Worm (Caenorhabditis elegans) whole organism, midembryonic: Measurements from ENCODE around the gene C31H1.1.

Experiments
- T22C8.4 ChIP-seq: fragments of 200-800 bp; sonication (Bioruptor generic); IDR thresholded peaks from 2 replicates; pipeline ENCODE4 v1.3.6; 2022; ENCODE audit warnings: missing genetic modification characterization, missing compliant biosample characterization
- cog-1 ChIP-seq: sonication (generic microtip); optimal IDR thresholded peaks from 2 replicates; lab custom pipeline; 2016; ENCODE audit warnings: missing genetic modification characterization, missing compliant biosample characterization
- flt-1 ChIP-seq: fragments of 200-800 bp; sonication (Bioruptor generic); IDR thresholded peaks from 2 replicates; pipeline ENCODE4 v1.3.6; 2022; ENCODE audit warnings: missing genetic modification characterization, missing compliant biosample characterization
- klf-2 ChIP-seq: fragments of 200-800 bp; sonication (Bioruptor generic); conservative IDR thresholded peaks from 2 replicates; pipeline ENCODE4 v1.3.6; 2022; ENCODE audit warnings: missing genetic modification reagents, missing genetic modification characterization, missing compliant biosample characterization
- med-1 ChIP-seq: sonication (generic microtip); optimal IDR thresholded peaks from 2 replicates; lab custom pipeline; 2017; ENCODE audit warnings: missing genetic modification characterization, mild to moderate bottlenecking, missing compliant biosample characterization, antibody characterized with exemption, missing genetic modification reagents; ENCODE audit not compliant: insufficient read depth
- tab-1 ChIP-seq: fragments of 200-800 bp; sonication (Bioruptor generic); IDR thresholded peaks from 2 replicates; pipeline ENCODE4 v1.3.6; 2022; ENCODE audit warnings: missing genetic modification characterization, missing compliant biosample characterization

DNA sequence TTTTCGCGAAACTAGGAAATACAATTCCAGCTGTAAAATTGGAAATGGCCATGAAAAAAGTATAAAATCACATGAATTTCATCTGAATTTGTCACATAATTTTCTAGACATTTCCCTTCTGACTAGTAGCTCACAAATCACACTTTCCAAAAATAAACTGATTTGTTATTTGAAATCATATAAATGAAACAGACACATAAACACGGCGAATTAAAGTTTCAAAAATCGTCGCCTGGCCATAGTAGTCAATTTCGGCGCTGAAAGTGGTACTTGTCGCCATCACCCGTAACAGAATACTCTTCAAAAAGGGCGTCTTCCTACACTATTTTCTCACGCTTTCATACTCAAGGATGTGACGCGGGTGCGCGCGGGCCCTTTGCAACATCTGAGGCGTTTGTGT, 44.5 kb upstream of the C31H1.1 start:
- no peak for TF ChIP-seq cog-1 (tag; lab: Kevin White, UChicago)
- TF ChIP-seq tab-1 (GFP tag; lab: Robert Waterston, UW), result no peak
- TF ChIP-seq T22C8.4 (GFP tag; lab: Robert Waterston, UW), result no peak
- TF ChIP-seq klf-2 (GFP tag; lab: Robert Waterston, UW), result no peak
- no peak for TF ChIP-seq flt-1 (GFP tag; lab: Robert Waterston, UW)
- TF ChIP-seq med-1, result no peak
